Fruit fly (Drosophila melanogaster) Kc167 (cell line): ENCODE data around the gene CG15728.

ENCODE experiments used
- h ChIP-seq: fragments of >200 bp; optimal IDR thresholded peaks from 3 replicates; lab custom pipeline; 2018; ENCODE audit warnings: missing external identifiers
- psq ChIP-seq: fragments of >200 bp; optimal IDR thresholded peaks from 2 replicates; lab custom pipeline; 2017; ENCODE audit warnings: missing external identifiers

DNA sequence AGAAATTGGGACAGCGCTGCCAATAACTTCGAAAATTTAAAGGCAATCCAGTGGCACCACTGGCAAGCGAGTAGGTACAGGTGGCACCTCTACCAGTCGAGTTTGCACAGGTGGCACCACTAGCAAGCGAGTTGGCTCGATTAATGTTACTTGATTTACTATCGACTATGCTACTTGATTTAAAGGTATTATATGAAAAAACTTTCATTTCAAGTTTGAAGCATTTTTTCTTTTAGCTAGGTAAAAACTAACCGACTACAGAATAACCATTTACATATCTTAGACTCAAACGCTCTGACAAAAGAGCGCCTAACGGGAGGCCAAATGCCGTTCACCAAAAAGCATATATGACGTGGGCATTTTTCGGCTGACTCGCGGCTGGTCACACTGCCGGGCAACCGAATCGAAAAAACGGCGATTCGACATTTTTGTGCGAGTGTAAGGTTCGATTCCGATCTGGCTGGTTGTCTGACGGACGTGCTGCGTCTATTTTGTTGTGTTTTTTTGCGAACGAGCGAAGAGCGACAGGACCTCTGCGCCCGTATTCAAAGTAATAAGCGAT is 35.0 kb downstream of the CG15728 start, which contains the start of gene Tis11:
- no peak for TF ChIP-seq h (lab: Kevin White, UChicago)
- no peak for TF ChIP-seq psq (lab: Kevin White, UChicago)
